Fruit fly (Drosophila melanogaster) whole organism, pupa: ENCODE measurements around the gene CG14323.

ENCODE experiments used
- CG10348 ChIP-seq: fragments of 200-800 bp; sonication (Bioruptor generic); IDR thresholded peaks from 2 replicates; pipeline ENCODE4 v1.3.6; 2022; ENCODE audit warnings: missing biosample characterization, missing genetic modification characterization
- CG12605 ChIP-seq: fragments of 200-800 bp; sonication (Bioruptor generic); IDR thresholded peaks from 2 replicates; pipeline ENCODE4 v1.3.6; 2022; ENCODE audit warnings: missing biosample characterization, missing genetic modification characterization
- CG13204 ChIP-seq: fragments of 200-800 bp; sonication (Bioruptor generic); optimal IDR thresholded peaks from 2 replicates; lab custom pipeline; 2018; ENCODE audit warnings: missing biosample characterization, mild to moderate bottlenecking, missing genetic modification characterization, moderate library complexity
- CG14655 ChIP-seq: fragments of 200-800 bp; sonication (Bioruptor generic); optimal IDR thresholded peaks from 3 replicates; lab custom pipeline; 2017; ENCODE audit warnings: mild to moderate bottlenecking, missing biosample characterization, missing genetic modification reagents, missing genetic modification characterization
- CG15710 ChIP-seq: fragments of 200-800 bp; sonication (Bioruptor generic); optimal IDR thresholded peaks from 2 replicates; lab custom pipeline; 2018; ENCODE audit warnings: missing biosample characterization, mild to moderate bottlenecking, missing genetic modification characterization, moderate library complexity
- CG17806 ChIP-seq: fragments of 200-800 bp; sonication (Bioruptor generic); optimal IDR thresholded peaks from 2 replicates; lab custom pipeline; 2018; ENCODE audit warnings: missing biosample characterization, mild to moderate bottlenecking, missing genetic modification characterization, moderate library complexity
- CG32121 ChIP-seq: fragments of 200-800 bp; sonication (Bioruptor generic); IDR thresholded peaks from 2 replicates; pipeline ENCODE4 v1.3.6; 2022; ENCODE audit warnings: missing biosample characterization, missing genetic modification characterization
- CG34367 ChIP-seq: fragments of 200-800 bp; sonication (Bioruptor generic); optimal IDR thresholded peaks from 2 replicates; lab custom pipeline; 2018; ENCODE audit warnings: missing biosample characterization, mild to moderate bottlenecking, missing genetic modification characterization
- CG4496 ChIP-seq: fragments of 200-800 bp; sonication (Bioruptor generic); IDR thresholded peaks from 3 replicates; pipeline ENCODE4 v1.3.6; 2022; ENCODE audit warnings: missing biosample characterization, missing genetic modification characterization
- CG8159 ChIP-seq: fragments of 200-800 bp; sonication (Bioruptor generic); optimal IDR thresholded peaks from 3 replicates; lab custom pipeline; 2018; ENCODE audit warnings: missing biosample characterization, mild to moderate bottlenecking, missing genetic modification characterization, moderate library complexity
- CG8301 ChIP-seq: fragments of 200-800 bp; sonication (Bioruptor generic); optimal IDR thresholded peaks from 2 replicates; lab custom pipeline; 2018; ENCODE audit warnings: missing biosample characterization, mild to moderate bottlenecking, missing genetic modification characterization
- CG9948 ChIP-seq: fragments of 200-800 bp; sonication (Bioruptor generic); optimal IDR thresholded peaks from 2 replicates; lab custom pipeline; 2018; ENCODE audit warnings: missing biosample characterization, mild to moderate bottlenecking, missing genetic modification characterization, moderate library complexity
- D1 ChIP-seq: fragments of 200-800 bp; sonication (Bioruptor generic); optimal IDR thresholded peaks from 2 replicates; lab custom pipeline; 2018; ENCODE audit warnings: missing biosample characterization, mild to moderate bottlenecking, missing genetic modification characterization, moderate library complexity
- EcR ChIP-seq: fragments of 200-800 bp; sonication (Bioruptor generic); optimal IDR thresholded peaks from 3 replicates; lab custom pipeline; 2019; ENCODE audit warnings: missing biosample characterization, missing genetic modification characterization, mild to moderate bottlenecking, moderate library complexity, missing genetic modification reagents
- Ets98B ChIP-seq: fragments of 200-800 bp; sonication (Bioruptor generic); IDR thresholded peaks from 2 replicates; pipeline ENCODE4 v1.3.6; 2022; ENCODE audit warnings: missing biosample characterization, missing genetic modification characterization
- Pif1A ChIP-seq: fragments of 200-800 bp; sonication (Bioruptor generic); optimal IDR thresholded peaks from 3 replicates; lab custom pipeline; 2016; ENCODE audit warnings: missing biosample characterization, missing genetic modification characterization
- Pif1B ChIP-seq: fragments of 200-800 bp; sonication (Bioruptor generic); optimal IDR thresholded peaks from 3 replicates; lab custom pipeline; 2016; ENCODE audit warnings: missing biosample characterization, missing genetic modification characterization
- Snoo ChIP-seq: fragments of 200-800 bp; sonication (Bioruptor generic); optimal IDR thresholded peaks from 3 replicates; lab custom pipeline; 2017; ENCODE audit warnings: missing biosample characterization, mild to moderate bottlenecking, missing genetic modification characterization, inconsistent platforms
- fd96Ca ChIP-seq: fragments of 200-800 bp; sonication (Bioruptor generic); IDR thresholded peaks from 3 replicates; pipeline ENCODE4 v1.3.6; 2022; ENCODE audit warnings: missing biosample characterization, missing genetic modification characterization
- gl ChIP-seq: fragments of 200-800 bp; sonication (Bioruptor generic); optimal IDR thresholded peaks from 2 replicates; lab custom pipeline; 2018; ENCODE audit warnings: missing biosample characterization, mild to moderate bottlenecking, missing genetic modification characterization
- rn ChIP-seq: fragments of 200-800 bp; sonication (Bioruptor generic); IDR thresholded peaks from 2 replicates; pipeline ENCODE4 v1.3.6; 2022; ENCODE audit warnings: missing biosample characterization, missing genetic modification characterization

Gene CG14323

dm6 chr3R:17656923-17657322 is 35.0 kb upstream of the CG14323 start:
- TF ChIP-seq Snoo (tag; lab: Kevin White, UChicago) (no peak), D1 (tag; lab: Kevin White, UChicago) (no peak), CG9948 (tag; lab: Kevin White, UChicago) (no peak), Pif1A (no peak), CG34367 (tag; lab: Kevin White, UChicago) (no peak), CG14655 (GFP tag; lab: Kevin White, UChicago) (no peak), CG10348 (no peak), CG13204 (GFP tag; lab: Kevin White, UChicago) (no peak), CG4496 (GFP tag; lab: Robert Waterston, UW) (no peak), CG8159 (tag; lab: Kevin White, UChicago) (no peak), CG12605 (GFP tag; lab: Robert Waterston, UW) (no peak), gl (tag; lab: Kevin White, UChicago) (no peak), CG17806 (tag; lab: Kevin White, UChicago) (no peak), fd96Ca (GFP tag; lab: Robert Waterston, UW) (no peak)
- TF ChIP-seq, all 21 proteins: peak for 0

dm6 chr3R:17655040-17655439 is 33.1 kb upstream of the CG14323 start:
- TF ChIP-seq Snoo (tag; lab: Kevin White, UChicago): peak; percentile 45
- peak; percentile 23 for TF ChIP-seq CG34367 (tag; lab: Kevin White, UChicago)
- TF ChIP-seq CG4496 (GFP tag; lab: Robert Waterston, UW): peak; percentile 32; the same call in 1 of the 3 replicates
- no peak for TF ChIP-seq Ets98B (GFP tag; lab: Robert Waterston, UW)
- TF ChIP-seq CG13204 (GFP tag; lab: Kevin White, UChicago): no peak

- no peak for TF ChIP-seq fd96Ca (GFP tag; lab: Robert Waterston, UW)
- TF ChIP-seq CG14655 (GFP tag; lab: Kevin White, UChicago): no peak
- TF ChIP-seq CG4496 (GFP tag; lab: Robert Waterston, UW): no peak
- TF ChIP-seq Pif1B: no peak
- TF ChIP-seq rn (GFP tag; lab: Robert Waterston, UW): no peak
- no peak for TF ChIP-seq CG34367 (tag; lab: Kevin White, UChicago)
- no peak for TF ChIP-seq Snoo (tag; lab: Kevin White, UChicago)
- no peak for TF ChIP-seq D1 (tag; lab: Kevin White, UChicago)
- TF ChIP-seq Pif1A: no peak
- TF ChIP-seq CG32121: no peak
- TF ChIP-seq, all 21 proteins: peak for 0
Measured at dm6 chr3R:17653879-17654278, 32.0 kb upstream of the CG14323 start.

dm6 chr3R:17647444-17647843 is 25.5 kb upstream of the CG14323 start, which contains the start of gene CG14322:
CG14322 (plus strand) TSS chr3R:17647679.
- TF ChIP-seq CG13204 (GFP tag; lab: Kevin White, UChicago): no peak

- TF ChIP-seq gl (tag; lab: Kevin White, UChicago) (no peak), CG14655 (GFP tag; lab: Kevin White, UChicago) (no peak), CG9948 (tag; lab: Kevin White, UChicago) (no peak), CG10348 (no peak)
Measured at dm6 chr3R:17646102-17647050, 24.5 kb upstream of the CG14323 start.

- TF ChIP-seq CG13204 (GFP tag; lab: Kevin White, UChicago): no peak
- peak; percentile 22; the same call in 1 of the 3 replicates for TF ChIP-seq CG4496 (GFP tag; lab: Robert Waterston, UW)
- TF ChIP-seq CG10348: no peak
Measured at dm6 chr3R:17645239-17645638, 23.3 kb upstream of the CG14323 start.

dm6 chr3R:17644019-17644418 is 22.1 kb upstream of the CG14323 start:
- TF ChIP-seq CG34367 (tag; lab: Kevin White, UChicago) (no peak), D1 (tag; lab: Kevin White, UChicago) (no peak), CG4496 (GFP tag; lab: Robert Waterston, UW) (no peak), CG12605 (GFP tag; lab: Robert Waterston, UW) (no peak), CG8159 (tag; lab: Kevin White, UChicago) (no peak), fd96Ca (GFP tag; lab: Robert Waterston, UW) (no peak), CG32121 (no peak), CG17806 (tag; lab: Kevin White, UChicago) (no peak), Snoo (tag; lab: Kevin White, UChicago) (no peak), Pif1B (no peak), CG9948 (tag; lab: Kevin White, UChicago) (no peak), CG15710 (tag; lab: Kevin White, UChicago) (no peak), rn (GFP tag; lab: Robert Waterston, UW) (no peak), CG14655 (GFP tag; lab: Kevin White, UChicago) (no peak), EcR (GFP tag; lab: Kevin White, UChicago) (no peak), gl (tag; lab: Kevin White, UChicago) (no peak), CG10348 (no peak), CG8301 (tag; lab: Kevin White, UChicago) (no peak), Pif1A (no peak)
- TF ChIP-seq, all 21 proteins: peak for 0
